Worm (Caenorhabditis elegans) whole organism, young adult: ENCODE data around the gene nspg-6.
A peak's percentile ranks its signal among the peaks of the same experiment; 100 is the strongest.

Experiments
- B0261.1 ChIP-seq: sonication (generic microtip); optimal IDR thresholded peaks from 2 replicates; lab custom pipeline; 2016; ENCODE audit warnings: mild to moderate bottlenecking, missing genetic modification characterization, moderate library complexity, missing compliant biosample characterization
- F33H1.4 ChIP-seq: fragments of 200-800 bp; sonication (Bioruptor generic); IDR thresholded peaks from 2 replicates; pipeline ENCODE4 v1.3.6; 2022; ENCODE audit warnings: missing genetic modification reagents, missing genetic modification characterization, missing compliant biosample characterization
- F39B2.1 ChIP-seq: fragments of 200-800 bp; sonication (Bioruptor generic); IDR thresholded peaks from 2 replicates; pipeline ENCODE4 v1.3.6; 2022; ENCODE audit warnings: missing genetic modification reagents, missing genetic modification characterization, missing compliant biosample characterization
- F52B5.7 ChIP-seq: sonication (generic microtip); optimal IDR thresholded peaks from 2 replicates; lab custom pipeline; 2016; ENCODE audit warnings: mild to moderate bottlenecking, missing genetic modification characterization, missing compliant biosample characterization
- F57A8.1 ChIP-seq: fragments of 200-800 bp; sonication (Bioruptor generic); optimal IDR thresholded peaks from 2 replicates; lab custom pipeline; 2018; ENCODE audit warnings: mild to moderate bottlenecking, missing genetic modification characterization, moderate library complexity, missing compliant biosample characterization
- F57C9.4 ChIP-seq: sonication (generic microtip); optimal IDR thresholded peaks from 2 replicates; lab custom pipeline; 2017; ENCODE audit warnings: mild to moderate bottlenecking, missing genetic modification characterization, missing compliant biosample characterization
- Y53F4B.3 ChIP-seq: fragments of 200-800 bp; sonication (Bioruptor generic); IDR thresholded peaks from 2 replicates; pipeline ENCODE4 v1.3.6; 2022; ENCODE audit warnings: missing genetic modification reagents, missing genetic modification characterization, missing compliant biosample characterization
- Y53G8AR.9 ChIP-seq: fragments of 200-800 bp; sonication (Bioruptor generic); conservative IDR thresholded peaks from 2 replicates; pipeline ENCODE4 v1.3.6; 2022; ENCODE audit warnings: missing genetic modification reagents, missing genetic modification characterization, missing compliant biosample characterization
- Y56A3A.18 ChIP-seq: fragments of 200-800 bp; sonication (Bioruptor generic); IDR thresholded peaks from 2 replicates; pipeline ENCODE4 v1.3.6; 2022; ENCODE audit warnings: missing genetic modification reagents, missing genetic modification characterization, missing compliant biosample characterization
- Y67H2A.10 ChIP-seq: fragments of 200-800 bp; sonication (Bioruptor generic); conservative IDR thresholded peaks from 2 replicates; pipeline ENCODE4 v1.3.6; 2022; ENCODE audit warnings: missing genetic modification reagents, missing genetic modification characterization, missing compliant biosample characterization
- ZK185.1 ChIP-seq: sonication (generic microtip); optimal IDR thresholded peaks from 2 replicates; lab custom pipeline; 2016; ENCODE audit warnings: mild to moderate bottlenecking, missing genetic modification characterization, missing compliant biosample characterization; ENCODE audit not compliant: poor library complexity, severe bottlenecking
- atf-7 ChIP-seq: sonication (generic microtip); optimal IDR thresholded peaks from 2 replicates; lab custom pipeline; 2017; ENCODE audit warnings: mild to moderate bottlenecking, missing genetic modification characterization, missing compliant biosample characterization
- attf-3 ChIP-seq: fragments of 200-800 bp; sonication (Bioruptor generic); conservative IDR thresholded peaks from 2 replicates; pipeline ENCODE4 v1.3.6; 2022; ENCODE audit warnings: missing genetic modification reagents, missing genetic modification characterization, missing compliant biosample characterization
- attf-5 ChIP-seq: fragments of 200-800 bp; sonication (Bioruptor generic); optimal IDR thresholded peaks from 2 replicates; lab custom pipeline; 2018; ENCODE audit warnings: mild to moderate bottlenecking, missing genetic modification characterization, missing compliant biosample characterization
- ccch-3 ChIP-seq: fragments of 200-800 bp; sonication (Bioruptor generic); optimal IDR thresholded peaks from 2 replicates; lab custom pipeline; 2018; ENCODE audit warnings: mild to moderate bottlenecking, missing genetic modification characterization, missing compliant biosample characterization
- cebp-2 ChIP-seq: fragments of 200-800 bp; sonication (Bioruptor generic); IDR thresholded peaks from 2 replicates; pipeline ENCODE4 v1.3.6; 2022; ENCODE audit warnings: missing genetic modification characterization, missing compliant biosample characterization
- ceh-27 ChIP-seq: fragments of 200-800 bp; sonication (Bioruptor generic); optimal IDR thresholded peaks from 2 replicates; lab custom pipeline; 2018; ENCODE audit warnings: mild to moderate bottlenecking, missing genetic modification characterization, moderate library complexity, missing compliant biosample characterization
- ceh-40 ChIP-seq: fragments of 200-800 bp; sonication (Bioruptor generic); IDR thresholded peaks from 2 replicates; pipeline ENCODE4 v1.3.6; 2022; ENCODE audit warnings: missing genetic modification characterization, missing compliant biosample characterization
- ceh-58 ChIP-seq: fragments of 200-800 bp; sonication (Bioruptor generic); IDR thresholded peaks from 2 replicates; pipeline ENCODE4 v1.3.6; 2022; ENCODE audit warnings: missing genetic modification characterization, missing compliant biosample characterization
- ceh-91 ChIP-seq: fragments of 200-800 bp; sonication (Bioruptor generic); IDR thresholded peaks from 2 replicates; pipeline ENCODE4 v1.3.6; 2022; ENCODE audit warnings: missing genetic modification reagents, missing genetic modification characterization, missing compliant biosample characterization
- chd-7 ChIP-seq: sonication (generic microtip); optimal IDR thresholded peaks from 2 replicates; lab custom pipeline; 2016; ENCODE audit warnings: mild to moderate bottlenecking, missing genetic modification characterization, moderate library complexity, missing compliant biosample characterization
- ekl-4 ChIP-seq: fragments of 200-800 bp; sonication (Bioruptor generic); IDR thresholded peaks from 2 replicates; pipeline ENCODE4 v1.3.6; 2022; ENCODE audit warnings: missing genetic modification reagents, missing genetic modification characterization, missing compliant biosample characterization
- gei-17 ChIP-seq: fragments of 200-800 bp; sonication (Bioruptor generic); optimal IDR thresholded peaks from 2 replicates; lab custom pipeline; 2018; ENCODE audit warnings: mild to moderate bottlenecking, missing genetic modification characterization, missing compliant biosample characterization
- hlh-12 ChIP-seq: sonication (generic microtip); optimal IDR thresholded peaks from 2 replicates; lab custom pipeline; 2016; ENCODE audit warnings: missing genetic modification characterization, missing compliant biosample characterization
- hlh-26 ChIP-seq: fragments of 200-800 bp; sonication (Bioruptor generic); conservative IDR thresholded peaks from 2 replicates; pipeline ENCODE4 v1.3.6; 2022; ENCODE audit warnings: missing genetic modification reagents, missing genetic modification characterization, missing compliant biosample characterization
- hmg-1.2 ChIP-seq: fragments of 200-800 bp; sonication (Bioruptor generic); IDR thresholded peaks from 2 replicates; pipeline ENCODE4 v1.3.6; 2022; ENCODE audit warnings: missing genetic modification reagents, missing genetic modification characterization, missing compliant biosample characterization
- hrde-1 ChIP-seq: sonication (generic microtip); optimal IDR thresholded peaks from 2 replicates; lab custom pipeline; 2016; ENCODE audit warnings: missing genetic modification characterization, mild to moderate bottlenecking, missing compliant biosample characterization, moderate library complexity, missing genotype, missing genetic modification reagents, borderline replicate concordance
- lin-26 ChIP-seq: fragments of 200-800 bp; sonication (Bioruptor generic); IDR thresholded peaks from 2 replicates; pipeline ENCODE4 v1.3.6; 2022; ENCODE audit warnings: missing genetic modification reagents, missing genetic modification characterization, missing compliant biosample characterization
- lsl-1 ChIP-seq: fragments of 200-800 bp; sonication (Bioruptor generic); optimal IDR thresholded peaks from 2 replicates; lab custom pipeline; 2018; ENCODE audit warnings: mild to moderate bottlenecking, missing genetic modification characterization, moderate library complexity, missing compliant biosample characterization
- mxl-1 ChIP-seq: sonication (generic microtip); optimal IDR thresholded peaks from 2 replicates; lab custom pipeline; 2016; ENCODE audit warnings: missing genetic modification characterization, missing compliant biosample characterization
- nfyb-1 ChIP-seq: fragments of 200-800 bp; sonication (Bioruptor generic); IDR thresholded peaks from 2 replicates; pipeline ENCODE4 v1.3.6; 2022; ENCODE audit warnings: missing genetic modification reagents, missing genetic modification characterization, missing compliant biosample characterization
- nhr-179 ChIP-seq: sonication (generic microtip); optimal IDR thresholded peaks from 2 replicates; lab custom pipeline; 2016; ENCODE audit warnings: mild to moderate bottlenecking, missing genetic modification characterization, missing compliant biosample characterization
- rcor-1 ChIP-seq: fragments of 200-800 bp; sonication (Bioruptor generic); IDR thresholded peaks from 2 replicates; pipeline ENCODE4 v1.3.6; 2022; ENCODE audit warnings: missing genetic modification reagents, missing genetic modification characterization, missing compliant biosample characterization
- sea-2 ChIP-seq: fragments of 200-800 bp; sonication (Bioruptor generic); IDR thresholded peaks from 2 replicates; pipeline ENCODE4 v1.3.6; 2022; ENCODE audit warnings: missing genetic modification characterization, missing compliant biosample characterization
- snpc-1.1 ChIP-seq: sonication (generic microtip); optimal IDR thresholded peaks from 2 replicates; lab custom pipeline; 2017; ENCODE audit warnings: missing genetic modification characterization, mild to moderate bottlenecking, missing compliant biosample characterization, antibody characterized with exemption, moderate library complexity, missing genotype, missing genetic modification reagents; ENCODE audit not compliant: insufficient read depth
- snpc-1.3 ChIP-seq: sonication (generic microtip); optimal IDR thresholded peaks from 2 replicates; lab custom pipeline; 2017; ENCODE audit warnings: missing genetic modification characterization, mild to moderate bottlenecking, missing compliant biosample characterization, antibody characterized with exemption, moderate library complexity, missing genotype, missing genetic modification reagents; ENCODE audit not compliant: insufficient read depth
- unc-130 ChIP-seq: sonication (generic microtip); optimal IDR thresholded peaks from 2 replicates; lab custom pipeline; 2016; ENCODE audit warnings: missing genetic modification reagents, missing genetic modification characterization, missing compliant biosample characterization
- unc-62 ChIP-seq: fragments of 150-350 bp; optimal IDR thresholded peaks from 2 replicates; lab custom pipeline; 2014; ENCODE audit warnings: missing biosample characterization, missing genetic modification reagents, missing genetic modification characterization
- xnd-1 ChIP-seq: sonication (generic microtip); optimal IDR thresholded peaks from 2 replicates; lab custom pipeline; 2016; ENCODE audit warnings: missing genotype, missing genetic modification reagents, missing genetic modification characterization, missing compliant biosample characterization
- zim-3 ChIP-seq: sonication (generic microtip); optimal IDR thresholded peaks from 2 replicates; lab custom pipeline; 2017; ENCODE audit warnings: mild to moderate bottlenecking, missing genetic modification characterization, moderate library complexity, missing compliant biosample characterization
- ztf-25 ChIP-seq: fragments of 200-800 bp; sonication (Bioruptor generic); IDR thresholded peaks from 2 replicates; pipeline ENCODE4 v1.3.6; 2022; ENCODE audit warnings: missing genetic modification reagents, missing genetic modification characterization, missing compliant biosample characterization
- ztf-3 ChIP-seq: fragments of 200-800 bp; sonication (Bioruptor generic); optimal IDR thresholded peaks from 2 replicates; lab custom pipeline; 2018; ENCODE audit warnings: mild to moderate bottlenecking, missing genetic modification characterization, missing compliant biosample characterization
- ztf-6 ChIP-seq: fragments of 200-800 bp; sonication (Bioruptor generic); IDR thresholded peaks from 2 replicates; pipeline ENCODE4 v1.3.6; 2022; ENCODE audit warnings: missing genetic modification reagents, missing genetic modification characterization, missing compliant biosample characterization

The nspg-6 gene

DNA sequence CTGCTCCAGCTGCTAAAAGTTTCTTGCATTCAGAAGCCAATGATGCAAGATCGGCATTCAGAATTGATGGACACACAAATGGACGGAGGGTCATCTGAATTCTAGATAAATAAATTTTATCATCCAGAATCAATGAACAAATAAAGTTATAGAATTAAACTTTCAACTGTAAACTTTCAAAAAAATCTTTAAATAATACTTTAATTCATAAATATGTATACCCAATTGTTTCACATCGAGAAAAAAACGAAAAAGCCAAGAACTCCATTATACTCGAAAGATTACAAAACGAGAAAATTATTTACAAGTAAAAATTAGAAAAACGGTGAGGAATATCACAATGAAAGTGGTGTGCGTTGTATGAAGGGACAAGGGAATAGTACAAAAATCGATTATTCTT is 32.3 kb upstream of the nspg-6 start, which contains the start of gene F08F8.7:
TSS of gene F08F8.7 (minus strand) at position 101 of the 400 bp plus-strand sequence.
- TF ChIP-seq Y53F4B.3 (GFP tag; lab: Robert Waterston, UW), result no peak
- TF ChIP-seq ztf-6 (GFP tag; lab: Robert Waterston, UW), result no peak
- TF ChIP-seq B0261.1 (tag; lab: Kevin White, UChicago), result no peak
- TF ChIP-seq, all 124 proteins: peak for 0

DNA sequence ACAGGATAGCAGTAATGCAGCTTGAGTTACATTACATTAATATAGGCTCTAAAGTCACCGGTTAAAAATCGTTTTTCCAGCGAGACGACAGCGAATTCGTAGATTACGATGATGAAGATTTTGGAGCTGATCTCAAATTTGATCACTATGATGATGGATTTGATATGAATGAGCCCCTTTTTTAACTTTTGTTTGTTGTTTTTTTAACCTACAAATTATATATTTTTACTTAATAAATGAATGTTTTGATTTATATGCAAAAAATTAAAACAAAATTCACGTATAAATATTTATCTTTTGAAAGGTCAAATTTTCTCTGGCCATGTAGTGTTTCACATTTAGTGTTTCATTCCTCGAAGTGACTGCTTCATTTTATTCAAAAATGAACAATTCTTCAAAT is 28.6 kb upstream of the nspg-6 start, which contains the start of gene F08F8.6:
TSS of gene F08F8.6 (plus strand) at position 301 of the 400 bp plus-strand sequence.
- TF ChIP-seq zim-3, result no peak
- TF ChIP-seq sea-2 (GFP tag; lab: Robert Waterston, UW), result no peak
- no peak for TF ChIP-seq snpc-1.1 (tag; lab: Kevin White, UChicago)
- no peak for TF ChIP-seq ztf-3
- no peak for TF ChIP-seq cebp-2 (GFP tag; lab: Robert Waterston, UW)
- no peak for TF ChIP-seq F57C9.4 (tag; lab: Kevin White, UChicago)
- TF ChIP-seq lin-26 (GFP tag; lab: Robert Waterston, UW), result no peak

DNA sequence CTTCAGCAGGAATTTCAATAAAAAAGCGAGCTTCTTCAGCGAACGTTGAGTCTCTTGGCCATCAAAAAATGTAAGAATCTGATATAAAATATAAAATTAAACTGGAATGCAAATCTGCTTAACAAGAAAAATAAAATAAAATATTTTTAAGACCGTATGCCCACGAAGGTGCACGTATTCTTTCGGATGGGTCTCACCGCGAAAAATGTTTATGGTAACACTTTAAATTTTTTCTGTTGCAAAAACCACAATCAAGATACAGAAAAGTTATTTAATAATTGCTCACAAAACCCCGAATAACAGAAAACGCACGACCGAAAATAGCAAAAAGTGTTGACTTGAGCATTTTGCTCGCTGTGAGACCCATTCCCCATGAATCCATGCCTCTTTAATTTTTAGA is 24.4 kb upstream of the nspg-6 start:
- TF ChIP-seq lsl-1 (GFP tag; lab: Kevin White, UChicago) (peak; percentile 50), ccch-3 (GFP tag; lab: Kevin White, UChicago) (no peak), F33H1.4 (peak; percentile 59; the same call in 1 of the 2 replicates)

DNA sequence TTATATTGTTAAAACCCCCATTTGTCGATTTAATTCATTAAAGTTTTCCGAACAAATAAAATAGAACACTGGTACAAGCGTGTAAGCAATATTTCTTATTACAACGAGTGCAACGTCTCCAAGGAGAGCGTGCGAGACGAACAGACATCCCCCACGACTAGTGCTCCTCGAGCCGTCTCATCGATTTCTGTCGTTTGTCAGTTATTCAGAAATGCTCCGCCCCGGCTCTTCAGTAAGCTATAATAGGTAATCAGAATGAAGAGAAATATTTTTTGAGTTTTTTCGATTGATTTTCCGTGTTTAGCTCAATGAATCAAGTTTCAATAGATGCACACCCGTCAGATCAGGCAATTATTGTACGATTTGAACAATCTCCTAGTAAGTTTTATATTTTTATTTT is 23.9 kb upstream of the nspg-6 start, which contains the start of gene kap-1:
TSS of gene kap-1 (plus strand) at position 143 of the 400 bp plus-strand sequence.
- no peak for TF ChIP-seq F39B2.1 (GFP tag; lab: Robert Waterston, UW)
- no peak for TF ChIP-seq ceh-40 (GFP tag; lab: Robert Waterston, UW)
- TF ChIP-seq xnd-1, result no peak
- TF ChIP-seq snpc-1.3, result peak; percentile 7
- TF ChIP-seq ceh-58 (GFP tag; lab: Robert Waterston, UW), result no peak
- no peak for TF ChIP-seq B0261.1 (tag; lab: Kevin White, UChicago)
- peak; percentile 33; the same call in 1 of the 2 replicates for TF ChIP-seq F33H1.4
- 0 out of 2 replicates have a peak, but pooled peaks have one; percentile 32 for TF ChIP-seq hlh-26
- no peak for TF ChIP-seq snpc-1.1 (tag; lab: Kevin White, UChicago)
- no peak for TF ChIP-seq ceh-27 (GFP tag; lab: Kevin White, UChicago)
- no peak; the same call in 1 of the 2 replicates for TF ChIP-seq Y53G8AR.9 (GFP tag; lab: Robert Waterston, UW)
- no peak for TF ChIP-seq nhr-179 (tag; lab: Kevin White, UChicago)
- TF ChIP-seq atf-7, result peak; percentile 43
- TF ChIP-seq unc-62 (GFP tag; lab: Kevin White, UChicago), result no peak
- TF ChIP-seq ZK185.1 (tag; lab: Kevin White, UChicago), result no peak
- TF ChIP-seq mxl-1 (tag; lab: Kevin White, UChicago), result no peak
- TF ChIP-seq hrde-1 (tag; lab: Kevin White, UChicago), result peak; percentile 58
- peak; percentile 72 for TF ChIP-seq chd-7 (tag; lab: Kevin White, UChicago)
- no peak for TF ChIP-seq ztf-25 (GFP tag; lab: Robert Waterston, UW)
- peak; percentile 44; the same call in 1 of the 2 replicates for TF ChIP-seq nfyb-1 (GFP tag; lab: Robert Waterston, UW)
- no peak for TF ChIP-seq unc-130 (GFP tag; lab: Kevin White, UChicago)
- TF ChIP-seq Y67H2A.10 (GFP tag; lab: Robert Waterston, UW), result no peak
- TF ChIP-seq F52B5.7 (tag; lab: Kevin White, UChicago), result peak; percentile 76
- TF ChIP-seq F57A8.1 (GFP tag; lab: Kevin White, UChicago), result no peak
- peak; percentile 26 for TF ChIP-seq gei-17
- TF ChIP-seq attf-3 (GFP tag; lab: Robert Waterston, UW), result 0 out of 2 replicates have a peak, but pooled peaks have one; percentile 20
- no peak for TF ChIP-seq rcor-1
- no peak for TF ChIP-seq hlh-12
- no peak for TF ChIP-seq ceh-91 (GFP tag; lab: Robert Waterston, UW)
- peak; percentile 51; the same call in 1 of the 2 replicates for TF ChIP-seq ekl-4 (GFP tag; lab: Robert Waterston, UW)
- peak; percentile 52 for TF ChIP-seq hmg-1.2 (GFP tag; lab: Robert Waterston, UW)
- TF ChIP-seq attf-5 (GFP tag; lab: Kevin White, UChicago), result no peak
- peak; percentile 89; the same call in 1 of the 2 replicates for TF ChIP-seq Y56A3A.18
